Worm (Caenorhabditis elegans): ENCODE measurements around the gene ncx-7.

DNA sequence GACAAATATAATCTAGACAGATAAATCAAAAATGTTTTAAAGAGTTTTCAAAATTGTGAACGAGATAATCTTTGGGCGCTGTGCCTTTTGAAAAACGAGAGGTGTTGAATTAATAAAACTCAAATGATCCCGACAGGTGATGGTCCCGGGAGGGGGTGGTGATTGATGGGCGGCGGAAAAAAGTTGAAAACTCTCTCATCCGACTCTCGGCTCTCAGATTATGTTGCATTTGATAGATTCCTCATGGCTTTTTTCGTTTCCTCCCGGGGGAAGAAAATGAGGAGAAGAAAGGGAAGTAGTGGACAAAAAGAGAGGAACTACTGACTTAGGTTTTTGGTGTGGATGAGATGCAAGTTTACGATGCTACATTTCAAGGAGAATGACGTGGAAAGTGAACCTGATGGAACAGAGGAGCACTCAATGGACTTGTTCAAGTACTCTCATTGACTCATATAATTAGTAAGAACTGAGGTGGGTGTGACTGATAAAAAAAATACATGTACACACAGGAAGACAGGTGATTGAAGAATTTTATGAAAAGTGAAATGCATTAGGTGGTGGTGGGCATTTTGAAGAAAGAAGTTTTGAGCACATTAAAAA, 11.3 kb upstream of the ncx-7 start:
- TF ChIP-seq flt-1 (GFP tag; IDR thresholded peaks at IDR 0.05) (no peak), klf-2 (GFP tag; conservative IDR thresholded peaks at IDR 0.05) (no peak)
